Fruit fly (Drosophila melanogaster) Kc167 (cell line): Measurements from ENCODE around the gene CG17364.

Source experiments
- Myc ChIP-seq: fragments of >200 bp; optimal IDR thresholded peaks from 2 replicates; lab custom pipeline; 2017; ENCODE audit warnings: missing external identifiers
- Sin3A ChIP-seq: fragments of >200 bp; optimal IDR thresholded peaks from 2 replicates; lab custom pipeline; 2018; ENCODE audit warnings: missing external identifiers
- h ChIP-seq: fragments of >200 bp; optimal IDR thresholded peaks from 3 replicates; lab custom pipeline; 2018; ENCODE audit warnings: missing external identifiers
- insv ChIP-seq: fragments of >200 bp; optimal IDR thresholded peaks from 3 replicates; lab custom pipeline; 2018; ENCODE audit warnings: missing external identifiers
- psq ChIP-seq: fragments of >200 bp; optimal IDR thresholded peaks from 2 replicates; lab custom pipeline; 2017; ENCODE audit warnings: missing external identifiers
- ttk ChIP-seq: sonication (Bioruptor generic); optimal IDR thresholded peaks from 2 replicates; lab custom pipeline; 2017; ENCODE audit warnings: missing external identifiers

- TF ChIP-seq ttk (lab: Kevin White, UChicago) (no peak), Sin3A (lab: Kevin White, UChicago) (no peak), h (lab: Kevin White, UChicago) (no peak), Myc (lab: Kevin White, UChicago) (no peak), psq (lab: Kevin White, UChicago) (no peak), insv (lab: Kevin White, UChicago) (no peak)
These were observed 3.2 kb upstream of the CG17364 start for dm6 chr3L:13996437-13996836.
